Worm (Caenorhabditis elegans) whole organism, late embryonic: ENCODE data around the gene gei-6.
A peak's percentile ranks its signal among the peaks of the same experiment; 100 is the strongest.

Experiments used
- F13H6.1 ChIP-seq: sonication (generic microtip); optimal IDR thresholded peaks from 2 replicates; lab custom pipeline; 2016; ENCODE audit warnings: missing genetic modification characterization, missing compliant biosample characterization
- K09A11.1 ChIP-seq: sonication (generic microtip); optimal IDR thresholded peaks from 2 replicates; lab custom pipeline; 2017; ENCODE audit warnings: antibody characterized with exemption, mild to moderate bottlenecking, missing genetic modification characterization, missing compliant biosample characterization; ENCODE audit not compliant: insufficient read depth
- ceh-14 ChIP-seq: sonication (generic microtip); optimal IDR thresholded peaks from 2 replicates; lab custom pipeline; 2016; ENCODE audit warnings: missing genotype, missing genetic modification characterization, missing compliant biosample characterization
- ceh-18 ChIP-seq: sonication (generic microtip); optimal IDR thresholded peaks from 2 replicates; lab custom pipeline; 2016; ENCODE audit warnings: missing genetic modification characterization, missing compliant biosample characterization
- ceh-19 ChIP-seq: fragments of 200-800 bp; sonication (Bioruptor generic); optimal IDR thresholded peaks from 2 replicates; lab custom pipeline; 2018; ENCODE audit warnings: mild to moderate bottlenecking, missing genetic modification characterization, missing compliant biosample characterization
- ceh-2 ChIP-seq: sonication (generic microtip); optimal IDR thresholded peaks from 2 replicates; lab custom pipeline; 2016; ENCODE audit warnings: missing genotype, missing genetic modification characterization, missing compliant biosample characterization
- ceh-24 ChIP-seq: sonication (generic microtip); optimal IDR thresholded peaks from 2 replicates; lab custom pipeline; 2016; ENCODE audit warnings: mild to moderate bottlenecking, missing genetic modification characterization, missing compliant biosample characterization
- ceh-30 ChIP-seq: fragments of 150-350 bp; optimal IDR thresholded peaks from 2 replicates; lab custom pipeline; 2014; ENCODE audit warnings: missing biosample characterization, missing genetic modification characterization
- ceh-31 ChIP-seq: sonication (generic microtip); optimal IDR thresholded peaks from 2 replicates; lab custom pipeline; 2016; ENCODE audit warnings: missing genetic modification characterization, missing compliant biosample characterization
- ceh-34 ChIP-seq: sonication (generic microtip); optimal IDR thresholded peaks from 2 replicates; lab custom pipeline; 2016; ENCODE audit warnings: mild to moderate bottlenecking, missing genetic modification characterization, missing compliant biosample characterization
- ceh-45 ChIP-seq: fragments of 200-800 bp; sonication (Bioruptor generic); IDR thresholded peaks from 2 replicates; pipeline ENCODE4 v1.3.6; 2022; ENCODE audit warnings: missing genetic modification reagents, missing genetic modification characterization, missing compliant biosample characterization
- ceh-48 ChIP-seq: sonication (generic microtip); optimal IDR thresholded peaks from 2 replicates; lab custom pipeline; 2016; ENCODE audit warnings: missing genetic modification characterization, inconsistent platforms, missing compliant biosample characterization
- dve-1 ChIP-seq: sonication (generic microtip); optimal IDR thresholded peaks from 2 replicates; lab custom pipeline; 2017; ENCODE audit warnings: antibody characterized with exemption, mild to moderate bottlenecking, missing genetic modification characterization, missing compliant biosample characterization
- elt-2 ChIP-seq: sonication (generic microtip); optimal IDR thresholded peaks from 2 replicates; lab custom pipeline; 2016; ENCODE audit warnings: missing genetic modification reagents, missing genetic modification characterization, missing compliant biosample characterization
- elt-4 ChIP-seq: sonication (generic microtip); optimal IDR thresholded peaks from 2 replicates; lab custom pipeline; 2016; ENCODE audit warnings: missing genetic modification characterization, missing compliant biosample characterization
- eyg-1 ChIP-seq: sonication (generic microtip); optimal IDR thresholded peaks from 2 replicates; lab custom pipeline; 2016; ENCODE audit warnings: missing genotype, missing genetic modification characterization, missing compliant biosample characterization
- fkh-6 ChIP-seq: sonication (generic microtip); optimal IDR thresholded peaks from 2 replicates; lab custom pipeline; 2016; ENCODE audit warnings: missing genetic modification characterization, missing compliant biosample characterization
- hlh-15 ChIP-seq: sonication (generic microtip); optimal IDR thresholded peaks from 2 replicates; lab custom pipeline; 2016; ENCODE audit warnings: missing genetic modification characterization, missing compliant biosample characterization
- hlh-30 ChIP-seq: sonication (generic microtip); optimal IDR thresholded peaks from 2 replicates; lab custom pipeline; 2017; ENCODE audit warnings: antibody characterized with exemption, missing genetic modification characterization, missing compliant biosample characterization; ENCODE audit not compliant: insufficient read depth
- hlh-6 ChIP-seq: sonication (generic microtip); optimal IDR thresholded peaks from 2 replicates; lab custom pipeline; 2016; ENCODE audit warnings: missing genotype, missing genetic modification characterization, missing compliant biosample characterization
- hlh-8 ChIP-seq: sonication (generic microtip); optimal IDR thresholded peaks from 2 replicates; lab custom pipeline; 2016; ENCODE audit warnings: missing genotype, missing genetic modification characterization, missing compliant biosample characterization
- lim-6 ChIP-seq: sonication (generic microtip); optimal IDR thresholded peaks from 2 replicates; lab custom pipeline; 2016; ENCODE audit warnings: missing genetic modification characterization, missing compliant biosample characterization
- lin-11 ChIP-seq: fragments of 200-800 bp; sonication (Bioruptor generic); optimal IDR thresholded peaks from 2 replicates; lab custom pipeline; 2018; ENCODE audit warnings: mild to moderate bottlenecking, missing genetic modification characterization, missing compliant biosample characterization
- madf-2 ChIP-seq: sonication (generic microtip); optimal IDR thresholded peaks from 2 replicates; lab custom pipeline; 2017; ENCODE audit warnings: missing genetic modification characterization, missing compliant biosample characterization
- mec-3 ChIP-seq: sonication (generic microtip); optimal IDR thresholded peaks from 2 replicates; lab custom pipeline; 2016; ENCODE audit warnings: borderline replicate concordance, missing genetic modification characterization, missing compliant biosample characterization
- nfya-1 ChIP-seq: sonication (generic microtip); optimal IDR thresholded peaks from 2 replicates; lab custom pipeline; 2017; ENCODE audit warnings: missing genetic modification characterization, mild to moderate bottlenecking, missing compliant biosample characterization, antibody characterized with exemption, moderate library complexity
- odd-2 ChIP-seq: sonication (generic microtip); optimal IDR thresholded peaks from 2 replicates; lab custom pipeline; 2017; ENCODE audit warnings: antibody characterized with exemption, mild to moderate bottlenecking, missing genetic modification characterization, missing compliant biosample characterization
- pag-3 ChIP-seq: sonication (generic microtip); optimal IDR thresholded peaks from 2 replicates; lab custom pipeline; 2016; ENCODE audit warnings: missing compliant biosample characterization, missing genetic modification characterization, borderline replicate concordance
- pat-9 ChIP-seq: fragments of 200-800 bp; sonication (Bioruptor generic); optimal IDR thresholded peaks from 2 replicates; lab custom pipeline; 2018; ENCODE audit warnings: mild to moderate bottlenecking, missing genetic modification characterization, moderate library complexity, missing compliant biosample characterization
- pax-1 ChIP-seq: fragments of 150-350 bp; optimal IDR thresholded peaks from 2 replicates; lab custom pipeline; 2014; ENCODE audit warnings: missing biosample characterization, missing genetic modification characterization
- pha-4 ChIP-seq: fragments of 150-350 bp; optimal IDR thresholded peaks from 2 replicates; lab custom pipeline; 2018; ENCODE audit warnings: missing biosample characterization, missing genetic modification reagents, missing genetic modification characterization
- pros-1 ChIP-seq: fragments of 150-350 bp; optimal IDR thresholded peaks from 2 replicates; lab custom pipeline; 2014; ENCODE audit warnings: missing biosample characterization, missing genetic modification reagents, missing genetic modification characterization
- ref-2 ChIP-seq: sonication (generic microtip); optimal IDR thresholded peaks from 2 replicates; lab custom pipeline; 2016; ENCODE audit warnings: missing genetic modification characterization, missing compliant biosample characterization
- rnt-1 ChIP-seq: sonication (generic microtip); optimal IDR thresholded peaks from 2 replicates; lab custom pipeline; 2016; ENCODE audit warnings: missing genetic modification characterization, missing compliant biosample characterization
- sdc-2 ChIP-seq: sonication (generic microtip); optimal IDR thresholded peaks from 2 replicates; lab custom pipeline; 2016; ENCODE audit warnings: missing genotype, missing genetic modification characterization, missing compliant biosample characterization
- sox-2 ChIP-seq: fragments of 200-800 bp; sonication (Bioruptor generic); IDR thresholded peaks from 2 replicates; pipeline ENCODE4 v1.3.6; 2022; ENCODE audit warnings: missing genetic modification reagents, missing genetic modification characterization, missing compliant biosample characterization
- sox-4 ChIP-seq: sonication (generic microtip); optimal IDR thresholded peaks from 2 replicates; lab custom pipeline; 2017; ENCODE audit warnings: mild to moderate bottlenecking, missing genetic modification characterization, inconsistent platforms, missing compliant biosample characterization
- syd-9 ChIP-seq: sonication (generic microtip); optimal IDR thresholded peaks from 2 replicates; lab custom pipeline; 2016; ENCODE audit warnings: mild to moderate bottlenecking, missing genetic modification characterization, moderate library complexity, missing compliant biosample characterization
- tbx-2 ChIP-seq: sonication (generic microtip); optimal IDR thresholded peaks from 2 replicates; lab custom pipeline; 2016; ENCODE audit warnings: missing genetic modification characterization, missing compliant biosample characterization
- tbx-7 ChIP-seq: sonication (generic microtip); optimal IDR thresholded peaks from 2 replicates; lab custom pipeline; 2016; ENCODE audit warnings: missing genotype, missing genetic modification characterization, missing compliant biosample characterization
- ttx-3 ChIP-seq: sonication (generic microtip); optimal IDR thresholded peaks from 2 replicates; lab custom pipeline; 2016; ENCODE audit warnings: missing genetic modification reagents, missing genetic modification characterization, missing compliant biosample characterization
- unc-42 ChIP-seq: sonication (generic microtip); optimal IDR thresholded peaks from 2 replicates; lab custom pipeline; 2016; ENCODE audit warnings: missing genotype, missing genetic modification characterization, missing compliant biosample characterization
- unc-55 ChIP-seq: sonication (generic microtip); optimal IDR thresholded peaks from 2 replicates; lab custom pipeline; 2017; ENCODE audit warnings: missing biosample characterization, missing genetic modification reagents, missing genetic modification characterization
- unc-86 ChIP-seq: sonication (generic microtip); optimal IDR thresholded peaks from 2 replicates; lab custom pipeline; 2016; ENCODE audit warnings: missing genetic modification characterization, missing compliant biosample characterization
- zip-5 ChIP-seq: sonication (generic microtip); optimal IDR thresholded peaks from 2 replicates; lab custom pipeline; 2016; ENCODE audit warnings: missing genetic modification characterization, missing compliant biosample characterization

Gene gei-6

ce11 chrV:7196498-7196966 is 34.1 kb downstream of the gei-6 start, which contains the start of gene F09G2.2:
Gene F09G2.2 (plus strand): TSS chrV:7196916.
- TF ChIP-seq ceh-34 (tag; lab: Kevin White, UChicago): peak; percentile 39
- no peak for TF ChIP-seq ttx-3 (tag; lab: Kevin White, UChicago)
- TF ChIP-seq eyg-1 (tag; lab: Kevin White, UChicago): no peak
- no peak for TF ChIP-seq hlh-6 (tag; lab: Kevin White, UChicago)
- TF ChIP-seq pha-4 (tag; lab: Kevin White, UChicago): no peak
- no peak for TF ChIP-seq ceh-2 (tag; lab: Kevin White, UChicago)
- TF ChIP-seq pag-3 (tag; lab: Kevin White, UChicago): no peak
- TF ChIP-seq K09A11.1 (tag; lab: Kevin White, UChicago): no peak
- TF ChIP-seq ceh-45 (GFP tag; lab: Robert Waterston, UW): no peak
- TF ChIP-seq zip-5 (tag; lab: Kevin White, UChicago): no peak
- TF ChIP-seq sox-2: no peak
- TF ChIP-seq elt-2 (tag; lab: Kevin White, UChicago): peak; percentile 31
- peak; percentile 17 for TF ChIP-seq ceh-30
- TF ChIP-seq nfya-1 (tag; lab: Kevin White, UChicago): peak; percentile 88
- TF ChIP-seq pat-9: no peak
- peak; percentile 25 for TF ChIP-seq ref-2 (tag; lab: Kevin White, UChicago)
- TF ChIP-seq lin-11 (tag; lab: Kevin White, UChicago): no peak
- peak; percentile 48 for TF ChIP-seq ceh-18 (tag; lab: Kevin White, UChicago)
- no peak for TF ChIP-seq F13H6.1
- no peak for TF ChIP-seq syd-9
- peak; percentile 42 for TF ChIP-seq dve-1
- TF ChIP-seq lim-6 (tag; lab: Kevin White, UChicago): no peak
- TF ChIP-seq ceh-19: no peak
- TF ChIP-seq tbx-2 (tag; lab: Kevin White, UChicago): peak; percentile 64
- no peak for TF ChIP-seq hlh-15 (tag; lab: Kevin White, UChicago)
- TF ChIP-seq tbx-7 (tag; lab: Kevin White, UChicago): no peak
- TF ChIP-seq madf-2: peak; percentile 23
- no peak for TF ChIP-seq hlh-8 (tag; lab: Kevin White, UChicago)
- no peak for TF ChIP-seq sox-4 (tag; lab: Kevin White, UChicago)
- TF ChIP-seq ceh-14 (tag; lab: Kevin White, UChicago): peak; percentile 1
- no peak for TF ChIP-seq pax-1 (tag; lab: Kevin White, UChicago)
- TF ChIP-seq fkh-6: no peak
- TF ChIP-seq ceh-48 (tag; lab: Kevin White, UChicago): no peak
- peak; percentile 20 for TF ChIP-seq pros-1 (tag; lab: Kevin White, UChicago)
- TF ChIP-seq ceh-31 (tag; lab: Kevin White, UChicago): peak; percentile 72
- peak; percentile 50 for TF ChIP-seq rnt-1 (tag; lab: Kevin White, UChicago)
- peak; percentile 73 for TF ChIP-seq unc-55 (GFP tag; lab: Kevin White, UChicago)
- TF ChIP-seq unc-86 (tag; lab: Kevin White, UChicago): no peak
- peak; percentile 58 for TF ChIP-seq unc-42 (tag; lab: Kevin White, UChicago)
- no peak for TF ChIP-seq mec-3
- TF ChIP-seq ceh-24 (tag; lab: Kevin White, UChicago): no peak
- TF ChIP-seq hlh-30: peak; percentile 43
- TF ChIP-seq, all 69 proteins: peak for 16

ce11 chrV:7196037-7196436 is 34.6 kb downstream of the gei-6 start, which contains the start of gene attf-2:
Gene attf-2 (minus strand): TSS chrV:7196137.
- TF ChIP-seq hlh-15 (tag; lab: Kevin White, UChicago) (no peak), ceh-19 (no peak), rnt-1 (tag; lab: Kevin White, UChicago) (no peak), hlh-30 (no peak), sdc-2 (tag; lab: Kevin White, UChicago) (no peak), elt-4 (no peak), odd-2 (tag; lab: Kevin White, UChicago) (no peak), ceh-45 (GFP tag; lab: Robert Waterston, UW) (no peak), dve-1 (no peak), unc-55 (GFP tag; lab: Kevin White, UChicago) (no peak), ceh-30 (no peak)
- TF ChIP-seq, all 69 proteins: peak for 0
